Worm (Caenorhabditis elegans) whole organism, young adult: ENCODE data around the gene W07B8.4.

Source experiments
- B0336.3 ChIP-seq: fragments of 200-800 bp; sonication (Bioruptor generic); IDR thresholded peaks from 2 replicates; pipeline ENCODE4 v1.3.6; 2022; ENCODE audit warnings: missing genetic modification characterization, missing compliant biosample characterization
- C17E4.6 ChIP-seq: fragments of 200-800 bp; sonication (Bioruptor generic); IDR thresholded peaks from 2 replicates; pipeline ENCODE4 v1.3.6; 2022; ENCODE audit warnings: missing genetic modification reagents, missing genetic modification characterization, missing compliant biosample characterization
- D2030.7 ChIP-seq: fragments of 200-800 bp; sonication (Bioruptor generic); IDR thresholded peaks from 2 replicates; pipeline ENCODE4 v1.3.6; 2022; ENCODE audit warnings: missing genetic modification reagents, missing genetic modification characterization, missing compliant biosample characterization
- F10E7.11 ChIP-seq: sonication (generic microtip); optimal IDR thresholded peaks from 2 replicates; lab custom pipeline; 2017; ENCODE audit warnings: mild to moderate bottlenecking, missing genetic modification characterization, moderate library complexity, missing compliant biosample characterization
- F23B12.7 ChIP-seq: sonication (generic microtip); optimal IDR thresholded peaks from 2 replicates; lab custom pipeline; 2017; ENCODE audit warnings: missing genetic modification characterization, mild to moderate bottlenecking, missing compliant biosample characterization, antibody characterized with exemption, moderate library complexity; ENCODE audit not compliant: insufficient read depth
- F57A8.1 ChIP-seq: fragments of 200-800 bp; sonication (Bioruptor generic); optimal IDR thresholded peaks from 2 replicates; lab custom pipeline; 2018; ENCODE audit warnings: mild to moderate bottlenecking, missing genetic modification characterization, moderate library complexity, missing compliant biosample characterization
- K12H6.12 ChIP-seq: fragments of 200-800 bp; sonication (Bioruptor generic); optimal IDR thresholded peaks from 2 replicates; lab custom pipeline; 2018; ENCODE audit warnings: mild to moderate bottlenecking, missing genetic modification characterization, missing compliant biosample characterization
- Y53G8AR.9 ChIP-seq: fragments of 200-800 bp; sonication (Bioruptor generic); conservative IDR thresholded peaks from 2 replicates; pipeline ENCODE4 v1.3.6; 2022; ENCODE audit warnings: missing genetic modification reagents, missing genetic modification characterization, missing compliant biosample characterization
- Y56A3A.18 ChIP-seq: fragments of 200-800 bp; sonication (Bioruptor generic); IDR thresholded peaks from 2 replicates; pipeline ENCODE4 v1.3.6; 2022; ENCODE audit warnings: missing genetic modification reagents, missing genetic modification characterization, missing compliant biosample characterization
- Y79H2A.3 ChIP-seq: fragments of 200-800 bp; sonication (Bioruptor generic); conservative IDR thresholded peaks from 2 replicates; pipeline ENCODE4 v1.3.6; 2022; ENCODE audit warnings: missing genetic modification reagents, missing genetic modification characterization, missing compliant biosample characterization
- akir-1 ChIP-seq: fragments of 200-800 bp; sonication (Bioruptor generic); optimal IDR thresholded peaks from 2 replicates; lab custom pipeline; 2018; ENCODE audit warnings: mild to moderate bottlenecking, missing genetic modification characterization, moderate library complexity, missing compliant biosample characterization
- athp-1 ChIP-seq: sonication (generic microtip); optimal IDR thresholded peaks from 2 replicates; lab custom pipeline; 2017; ENCODE audit warnings: mild to moderate bottlenecking, missing genetic modification characterization, missing compliant biosample characterization
- attf-5 ChIP-seq: fragments of 200-800 bp; sonication (Bioruptor generic); optimal IDR thresholded peaks from 2 replicates; lab custom pipeline; 2018; ENCODE audit warnings: mild to moderate bottlenecking, missing genetic modification characterization, missing compliant biosample characterization
- cebp-1 ChIP-seq, 2 experiments: fragments of 200-800 bp in 1 of 2; sonication (Bioruptor generic) in 1 of 2; sonication (generic microtip) in 1 of 2; IDR thresholded peaks in 1 of 2; optimal IDR thresholded peaks in 1 of 2; 2 replicates each; pipeline versions ENCODE4 v1.3.6 to Lab custom; 2017 to 2022; ENCODE audit warnings: missing compliant biosample characterization in 2 of 2, missing genetic modification characterization in 2 of 2, mild to moderate bottlenecking in 1 of 2, missing genetic modification reagents in 1 of 2, moderate library complexity in 1 of 2
- cebp-2 ChIP-seq: fragments of 200-800 bp; sonication (Bioruptor generic); IDR thresholded peaks from 2 replicates; pipeline ENCODE4 v1.3.6; 2022; ENCODE audit warnings: missing genetic modification characterization, missing compliant biosample characterization
- ceh-100 ChIP-seq: fragments of 200-800 bp; sonication (Bioruptor generic); IDR thresholded peaks from 2 replicates; pipeline ENCODE4 v1.3.6; 2022; ENCODE audit warnings: missing genetic modification reagents, missing genetic modification characterization, missing compliant biosample characterization
- dox-1 ChIP-seq: fragments of 200-800 bp; sonication (Bioruptor generic); IDR thresholded peaks from 2 replicates; pipeline ENCODE4 v1.3.6; 2022; ENCODE audit warnings: missing genetic modification reagents, missing genetic modification characterization, missing compliant biosample characterization
- dpl-1 ChIP-seq: fragments of 150-350 bp; optimal IDR thresholded peaks from 2 replicates; lab custom pipeline; 2014; ENCODE audit warnings: missing biosample characterization, missing genetic modification reagents, missing genetic modification characterization
- egl-18 ChIP-seq: fragments of 200-800 bp; sonication (Bioruptor generic); IDR thresholded peaks from 2 replicates; pipeline ENCODE4 v1.3.6; 2022; ENCODE audit warnings: missing genetic modification reagents, missing genetic modification characterization, missing compliant biosample characterization
- ekl-4 ChIP-seq: fragments of 200-800 bp; sonication (Bioruptor generic); IDR thresholded peaks from 2 replicates; pipeline ENCODE4 v1.3.6; 2022; ENCODE audit warnings: missing genetic modification reagents, missing genetic modification characterization, missing compliant biosample characterization
- fkh-3 ChIP-seq: sonication (generic microtip); optimal IDR thresholded peaks from 2 replicates; lab custom pipeline; 2016; ENCODE audit warnings: mild to moderate bottlenecking, missing genetic modification characterization, missing compliant biosample characterization
- gei-17 ChIP-seq: fragments of 200-800 bp; sonication (Bioruptor generic); optimal IDR thresholded peaks from 2 replicates; lab custom pipeline; 2018; ENCODE audit warnings: mild to moderate bottlenecking, missing genetic modification characterization, missing compliant biosample characterization
- him-1 ChIP-seq: sonication (generic microtip); optimal IDR thresholded peaks from 2 replicates; lab custom pipeline; 2016; ENCODE audit warnings: missing genotype, missing genetic modification reagents, missing genetic modification characterization, missing compliant biosample characterization
- hmg-1.2 ChIP-seq: fragments of 200-800 bp; sonication (Bioruptor generic); IDR thresholded peaks from 2 replicates; pipeline ENCODE4 v1.3.6; 2022; ENCODE audit warnings: missing genetic modification reagents, missing genetic modification characterization, missing compliant biosample characterization
- hrde-1 ChIP-seq: sonication (generic microtip); optimal IDR thresholded peaks from 2 replicates; lab custom pipeline; 2016; ENCODE audit warnings: missing genetic modification characterization, mild to moderate bottlenecking, missing compliant biosample characterization, moderate library complexity, missing genotype, missing genetic modification reagents, borderline replicate concordance
- let-526 ChIP-seq: fragments of 200-800 bp; sonication (Bioruptor generic); IDR thresholded peaks from 2 replicates; pipeline ENCODE4 v1.3.6; 2022; ENCODE audit warnings: missing genetic modification reagents, missing genetic modification characterization, missing compliant biosample characterization
- let-607 ChIP-seq, 2 experiments: fragments of 200-800 bp in 1 of 2; sonication (Bioruptor generic) in 1 of 2; sonication (generic microtip) in 1 of 2; optimal IDR thresholded peaks; 2 replicates each; lab custom pipeline; 2016 to 2018; ENCODE audit warnings: mild to moderate bottlenecking in 2 of 2, missing compliant biosample characterization in 2 of 2, missing genetic modification characterization in 2 of 2, moderate library complexity in 2 of 2, missing genotype in 1 of 2
- lin-54 ChIP-seq: fragments of 200-800 bp; sonication (Bioruptor generic); optimal IDR thresholded peaks from 2 replicates; lab custom pipeline; 2018; ENCODE audit warnings: mild to moderate bottlenecking, missing genetic modification characterization, missing compliant biosample characterization
- madf-10 ChIP-seq: sonication (generic microtip); optimal IDR thresholded peaks from 2 replicates; lab custom pipeline; 2016; ENCODE audit warnings: mild to moderate bottlenecking, missing genetic modification characterization, missing compliant biosample characterization
- mcd-1 ChIP-seq: fragments of 200-800 bp; sonication (Bioruptor generic); IDR thresholded peaks from 2 replicates; pipeline ENCODE4 v1.3.6; 2022; ENCODE audit warnings: missing genetic modification reagents, missing genetic modification characterization, missing compliant biosample characterization
- mel-28 ChIP-seq: sonication (generic microtip); optimal IDR thresholded peaks from 2 replicates; lab custom pipeline; 2016; ENCODE audit warnings: borderline replicate concordance, mild to moderate bottlenecking, missing genetic modification characterization, missing compliant biosample characterization
- nfya-1 ChIP-seq: sonication (generic microtip); optimal IDR thresholded peaks from 2 replicates; lab custom pipeline; 2017; ENCODE audit warnings: antibody characterized with exemption, missing compliant biosample characterization, missing genetic modification characterization, borderline replicate concordance; ENCODE audit not compliant: insufficient read depth
- nfya-2 ChIP-seq: fragments of 200-800 bp; sonication (Bioruptor generic); IDR thresholded peaks from 2 replicates; pipeline ENCODE4 v1.3.6; 2022; ENCODE audit warnings: missing genetic modification reagents, missing genetic modification characterization, missing compliant biosample characterization
- nfyb-1 ChIP-seq: fragments of 200-800 bp; sonication (Bioruptor generic); IDR thresholded peaks from 2 replicates; pipeline ENCODE4 v1.3.6; 2022; ENCODE audit warnings: missing genetic modification reagents, missing genetic modification characterization, missing compliant biosample characterization
- nhr-120 ChIP-seq: fragments of 200-800 bp; sonication (Bioruptor generic); IDR thresholded peaks from 2 replicates; pipeline ENCODE4 v1.3.6; 2022; ENCODE audit warnings: missing genetic modification characterization, missing compliant biosample characterization
- nhr-90 ChIP-seq: sonication (generic microtip); optimal IDR thresholded peaks from 2 replicates; lab custom pipeline; 2016; ENCODE audit warnings: missing genotype, mild to moderate bottlenecking, missing genetic modification characterization, missing compliant biosample characterization
- rec-8 ChIP-seq, 2 experiments: sonication (generic microtip); optimal IDR thresholded peaks; 2 replicates each; lab custom pipeline; 2016; ENCODE audit warnings: mild to moderate bottlenecking in 2 of 2, missing genetic modification characterization in 2 of 2, missing genetic modification reagents in 2 of 2, missing genotype in 2 of 2, missing biosample characterization in 1 of 2, missing compliant biosample characterization in 1 of 2, moderate library complexity in 1 of 2
- repo-1 ChIP-seq: sonication (generic microtip); optimal IDR thresholded peaks from 2 replicates; lab custom pipeline; 2017; ENCODE audit warnings: mild to moderate bottlenecking, missing genetic modification characterization, missing compliant biosample characterization
- rpc-1 ChIP-seq, 2 experiments: fragments of 150-350 bp in 1 of 2; sonication (generic microtip) in 1 of 2; optimal IDR thresholded peaks; 2 replicates each; lab custom pipeline; 2014 to 2018; ENCODE audit warnings: missing biosample characterization in 1 of 2, missing genetic modification characterization in 1 of 2, missing genetic modification reagents in 1 of 2, missing genotype in 1 of 2
- sea-2 ChIP-seq: fragments of 200-800 bp; sonication (Bioruptor generic); IDR thresholded peaks from 2 replicates; pipeline ENCODE4 v1.3.6; 2022; ENCODE audit warnings: missing genetic modification characterization, missing compliant biosample characterization
- snpc-1.1 ChIP-seq: sonication (generic microtip); optimal IDR thresholded peaks from 2 replicates; lab custom pipeline; 2017; ENCODE audit warnings: missing genetic modification characterization, mild to moderate bottlenecking, missing compliant biosample characterization, antibody characterized with exemption, moderate library complexity, missing genotype, missing genetic modification reagents; ENCODE audit not compliant: insufficient read depth
- snpc-1.3 ChIP-seq: sonication (generic microtip); optimal IDR thresholded peaks from 2 replicates; lab custom pipeline; 2017; ENCODE audit warnings: missing genetic modification characterization, mild to moderate bottlenecking, missing compliant biosample characterization, antibody characterized with exemption, moderate library complexity, missing genotype, missing genetic modification reagents; ENCODE audit not compliant: insufficient read depth
- tlf-1 ChIP-seq: fragments of 200-800 bp; sonication (Bioruptor generic); optimal IDR thresholded peaks from 2 replicates; lab custom pipeline; 2018; ENCODE audit warnings: mild to moderate bottlenecking, missing genetic modification characterization, missing compliant biosample characterization
- unc-130 ChIP-seq: sonication (generic microtip); optimal IDR thresholded peaks from 2 replicates; lab custom pipeline; 2016; ENCODE audit warnings: missing genetic modification reagents, missing genetic modification characterization, missing compliant biosample characterization
- zfh-2 ChIP-seq: fragments of 200-800 bp; sonication (Bioruptor generic); conservative IDR thresholded peaks from 2 replicates; pipeline ENCODE4 v1.3.6; 2022; ENCODE audit warnings: missing genetic modification reagents, missing genetic modification characterization, missing compliant biosample characterization
- ztf-22 ChIP-seq: fragments of 200-800 bp; sonication (Bioruptor generic); optimal IDR thresholded peaks from 2 replicates; lab custom pipeline; 2018; ENCODE audit warnings: mild to moderate bottlenecking, missing genetic modification characterization, moderate library complexity, missing compliant biosample characterization

Gene W07B8.4

ce11 chrV:1153925-1154324 is 22.2 kb upstream of the W07B8.4 start (continued):
- TF ChIP-seq ztf-22: no peak
- TF ChIP-seq athp-1 (tag; lab: Kevin White, UChicago): no peak
- TF ChIP-seq F23B12.7 (tag; lab: Kevin White, UChicago): no peak
- no peak for TF ChIP-seq snpc-1.3
- 0 out of 2 replicates have a peak, but pooled peaks have one; percentile 11 for TF ChIP-seq Y53G8AR.9 (GFP tag; lab: Robert Waterston, UW)
- TF ChIP-seq F10E7.11: no peak
- TF ChIP-seq dpl-1 (GFP tag; lab: Kevin White, UChicago): no peak
- peak; percentile 18 for TF ChIP-seq gei-17 (GFP tag; lab: Kevin White, UChicago)
- TF ChIP-seq let-526 (GFP tag; lab: Robert Waterston, UW): 0 out of 2 replicates have a peak, but pooled peaks have one; percentile 26
- peak; percentile 32 for TF ChIP-seq madf-10 (tag; lab: Kevin White, UChicago)
- TF ChIP-seq cebp-1 (GFP tag; IDR thresholded peaks at IDR 0.05; lab: Robert Waterston, UW): peak; percentile 57; the same call in 1 of the 2 replicates
- peak; percentile 66 for TF ChIP-seq cebp-1 (tag; optimal IDR thresholded peaks at IDR 0.05; lab: Kevin White, UChicago)
- TF ChIP-seq hrde-1: no peak
- TF ChIP-seq zfh-2 (GFP tag; lab: Robert Waterston, UW): peak; percentile 90
- TF ChIP-seq nfyb-1 (GFP tag; lab: Robert Waterston, UW): peak; percentile 63
- TF ChIP-seq Y56A3A.18: no peak
- TF ChIP-seq cebp-2 (GFP tag; lab: Robert Waterston, UW): no peak
- no peak for TF ChIP-seq nfya-1 (tag; lab: Kevin White, UChicago)
- no peak for TF ChIP-seq akir-1 (GFP tag; lab: Kevin White, UChicago)
- no peak for TF ChIP-seq repo-1 (tag; lab: Kevin White, UChicago)
- no peak for TF ChIP-seq nfya-2 (GFP tag; lab: Robert Waterston, UW)
- no peak for TF ChIP-seq mel-28 (tag; lab: Kevin White, UChicago)
- no peak for TF ChIP-seq rpc-1 (optimal IDR thresholded peaks at IDR 0.05; lab: Kevin White, UChicago)
- no peak for TF ChIP-seq rpc-1 (tag; optimal IDR thresholded peaks at IDR 0.05; lab: Kevin White, UChicago)
- peak; percentile 75 for TF ChIP-seq dox-1 (GFP tag; lab: Robert Waterston, UW)
- no peak for TF ChIP-seq snpc-1.1 (tag; lab: Kevin White, UChicago)
- TF ChIP-seq mcd-1 (GFP tag; lab: Robert Waterston, UW): peak; percentile 39; the same call in 1 of the 2 replicates
- no peak for TF ChIP-seq tlf-1 (GFP tag; lab: Kevin White, UChicago)
- no peak for TF ChIP-seq sea-2 (GFP tag; lab: Robert Waterston, UW)
- peak; percentile 27; the same call in 1 of the 2 replicates for TF ChIP-seq hmg-1.2 (GFP tag; lab: Robert Waterston, UW)
- TF ChIP-seq let-607 (tag; optimal IDR thresholded peaks at IDR 0.05; lab: Kevin White, UChicago): no peak
- no peak for TF ChIP-seq ceh-100
- peak; percentile 24 for TF ChIP-seq F57A8.1 (GFP tag; lab: Kevin White, UChicago)
- TF ChIP-seq lin-54: peak; percentile 5
- TF ChIP-seq rec-8 (tag; optimal IDR thresholded peaks at IDR 0.05; lab: Kevin White, UChicago): peak in 1 of 2 experiments; percentile 16
- TF ChIP-seq unc-130 (GFP tag; lab: Kevin White, UChicago): no peak
- no peak for TF ChIP-seq Y79H2A.3 (GFP tag; lab: Robert Waterston, UW)
- TF ChIP-seq B0336.3: no peak
- TF ChIP-seq egl-18 (GFP tag; lab: Robert Waterston, UW): no peak
- TF ChIP-seq D2030.7 (GFP tag; lab: Robert Waterston, UW): no peak
- TF ChIP-seq fkh-3 (tag; lab: Kevin White, UChicago): no peak
- no peak for TF ChIP-seq him-1 (tag; lab: Kevin White, UChicago)
- peak; percentile 58 for TF ChIP-seq K12H6.12 (tag; lab: Kevin White, UChicago)
- TF ChIP-seq C17E4.6: no peak
- peak; percentile 78 for TF ChIP-seq attf-5 (GFP tag; lab: Kevin White, UChicago)
- no peak for TF ChIP-seq nhr-120 (GFP tag; lab: Robert Waterston, UW)
- TF ChIP-seq ekl-4 (GFP tag; lab: Robert Waterston, UW): peak; percentile 32
- peak; percentile 27 for TF ChIP-seq nhr-90
